Fruit fly (Drosophila melanogaster): Measurements from ENCODE around the gene Cds.

Cds gene

dm6 chr3L:8175818-8176217, 48.3 kb downstream of the Cds start, which contains the start of gene RecQ4 (continued):
- peak; percentile 47 for TF ChIP-seq cg (GFP tag; optimal IDR thresholded peaks at IDR 0.05)
- TF ChIP-seq Ada2b (GFP tag; IDR thresholded peaks at IDR 0.05) = no peak
- no peak for TF ChIP-seq Dref (GFP tag; IDR thresholded peaks at IDR 0.05)
- TF ChIP-seq gfzf (GFP tag; optimal IDR thresholded peaks at IDR 0.05) = peak; percentile 44
- TF ChIP-seq BEAF-32 (GFP tag; optimal IDR thresholded peaks at IDR 0.05) = peak; percentile 36
- peak; percentile 39; the same call in 1 of the 2 replicates for TF ChIP-seq Bgb (GFP tag; IDR thresholded peaks at IDR 0.05; ENCODE audit: partially characterized antibody)
- no peak for TF ChIP-seq CG10543 (GFP tag; optimal IDR thresholded peaks at IDR 0.05)
- TF ChIP-seq YL-1 (GFP tag; optimal IDR thresholded peaks at IDR 0.05) = peak; percentile 40
- TF ChIP-seq Doc3 (GFP tag; IDR thresholded peaks at IDR 0.05; ENCODE audit: partially characterized antibody) = 0 out of 3 replicates have a peak, but pooled peaks have one; percentile 26
- TF ChIP-seq CG4360 (GFP tag; IDR thresholded peaks at IDR 0.05) = no peak
- TF ChIP-seq hbn (GFP tag; IDR thresholded peaks at IDR 0.05; ENCODE audit: partially characterized antibody) = peak; percentile 25; the same call in 1 of the 2 replicates
- peak; percentile 14 for TF ChIP-seq Elba2 (GFP tag; optimal IDR thresholded peaks at IDR 0.05)
- peak; percentile 58 for TF ChIP-seq CG16813 (GFP tag; IDR thresholded peaks at IDR 0.05; ENCODE audit: partially characterized antibody)
- 0 out of 2 replicates have a peak, but pooled peaks have one; percentile 24 for TF ChIP-seq CG9932 (GFP tag; IDR thresholded peaks at IDR 0.05)
- no peak for TF ChIP-seq insv (GFP tag; optimal IDR thresholded peaks at IDR 0.05)
- TF ChIP-seq wek (GFP tag; optimal IDR thresholded peaks at IDR 0.05) = no peak
- TF ChIP-seq emc (GFP tag; optimal IDR thresholded peaks at IDR 0.05) = no peak
- TF ChIP-seq Sry-δ (GFP tag; optimal IDR thresholded peaks at IDR 0.05) = peak; percentile 45
- peak; percentile 26 for TF ChIP-seq CG30403 (GFP tag; optimal IDR thresholded peaks at IDR 0.05)
- TF ChIP-seq Xbp1 (GFP tag; optimal IDR thresholded peaks at IDR 0.05) = no peak
- TF ChIP-seq Side (GFP tag; optimal IDR thresholded peaks at IDR 0.05) = no peak
- TF ChIP-seq ftz-f1 (GFP tag; optimal IDR thresholded peaks at IDR 0.05) = peak; percentile 9
- no peak for TF ChIP-seq NC2β (GFP tag; optimal IDR thresholded peaks at IDR 0.05)
- TF ChIP-seq tin (GFP tag; optimal IDR thresholded peaks at IDR 0.05) = peak; percentile 25
- TF ChIP-seq CG18011 (GFP tag; optimal IDR thresholded peaks at IDR 0.05) = peak; percentile 17
- TF ChIP-seq CG34224 (GFP tag; IDR thresholded peaks at IDR 0.05; ENCODE audit: partially characterized antibody) = peak; percentile 44; the same call in 2 of the 3 replicates
- no peak for TF ChIP-seq gt (GFP tag; IDR thresholded peaks at IDR 0.05)

DNA sequence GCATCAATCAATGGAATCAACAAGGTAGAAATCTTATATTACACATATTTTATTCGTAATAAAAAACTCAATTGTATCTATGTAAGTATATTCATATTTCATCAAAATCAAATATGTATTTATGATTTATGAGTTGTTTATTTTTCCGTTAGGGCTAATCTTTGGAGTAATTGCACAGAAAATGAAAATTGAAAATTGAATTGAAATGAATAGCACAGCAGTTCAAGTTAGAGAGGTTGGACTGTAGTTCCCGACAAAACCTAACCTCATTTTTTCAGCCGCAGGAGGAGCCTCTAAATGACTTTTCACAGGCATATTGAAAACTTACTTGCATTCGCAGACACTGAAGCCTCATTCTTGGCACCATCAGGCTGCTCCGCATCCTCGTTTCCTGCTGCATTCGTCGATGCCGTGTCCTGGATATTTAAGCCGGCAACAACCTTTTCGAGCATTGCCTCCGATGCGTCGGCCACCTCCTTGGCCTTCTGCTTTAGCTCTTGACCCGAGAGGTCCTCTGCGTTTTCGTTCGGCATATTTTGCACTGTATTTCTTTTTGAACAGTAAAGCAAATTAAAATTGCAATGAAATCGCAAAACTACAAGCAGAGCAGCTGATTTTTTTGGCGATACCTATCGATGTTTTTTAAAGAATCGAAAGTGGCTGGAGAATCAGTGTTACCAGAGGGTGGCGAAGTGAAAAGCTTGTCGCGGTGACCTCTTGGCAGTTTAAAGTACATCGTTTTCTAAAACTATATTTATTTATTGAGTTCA, 50.4 kb downstream of the Cds start, which contains the start of gene Nmt:
TSS of gene Nmt (minus strand) at position 635 of the 770 bp plus-strand sequence.
- TF ChIP-seq Abd-B (GFP tag; optimal IDR thresholded peaks at IDR 0.05) (no peak), CG10321 (GFP tag; IDR thresholded peaks at IDR 0.05) (no peak), Antp (GFP tag; optimal IDR thresholded peaks at IDR 0.05) (no peak), usp (GFP tag; optimal IDR thresholded peaks at IDR 0.05) (no peak), CG18476 (GFP tag; optimal IDR thresholded peaks at IDR 0.05) (no peak), CG12219 (GFP tag; optimal IDR thresholded peaks at IDR 0.05) (no peak), CG7839 (tag; optimal IDR thresholded peaks at IDR 0.05) (peak; percentile 40), CG17568 (GFP tag; optimal IDR thresholded peaks at IDR 0.05) (no peak), BEAF-32 (GFP tag; optimal IDR thresholded peaks at IDR 0.05) (peak; percentile 84), Pdp1 (GFP tag; optimal IDR thresholded peaks at IDR 0.05) (peak in 1 of 2 experiments; percentile 4), gt (GFP tag; IDR thresholded peaks at IDR 0.05) (no peak), CG13296 (GFP tag; optimal IDR thresholded peaks at IDR 0.05) (no peak), oc (tag; optimal IDR thresholded peaks at IDR 0.05) (no peak), vvl (GFP tag; IDR thresholded peaks at IDR 0.05) (peak; percentile 12; the same call in 1 of the 2 replicates), so (GFP tag; IDR thresholded peaks at IDR 0.05) (no peak), exex (tag; optimal IDR thresholded peaks at IDR 0.05) (no peak), CG9437 (GFP tag; optimal IDR thresholded peaks at IDR 0.05) (peak; percentile 10), Opbp (GFP tag; IDR thresholded peaks at IDR 0.05; ENCODE audit: partially characterized antibody) (peak; percentile 84), CG10654 (GFP tag; optimal IDR thresholded peaks at IDR 0.05) (no peak), nau (GFP tag; optimal IDR thresholded peaks at IDR 0.05) (no peak), zen2 (GFP tag; IDR thresholded peaks at IDR 0.05; ENCODE audit: partially characterized antibody) (peak; percentile 80), Atf6 (GFP tag; IDR thresholded peaks at IDR 0.05) (peak; percentile 48; the same call in 1 of the 2 replicates), Dp (GFP tag; optimal IDR thresholded peaks at IDR 0.05) (peak; percentile 79)
